Fruit fly (Drosophila melanogaster) whole organism, prepupa: ENCODE results near the gene CG9921.

Source experiments
- Blimp-1 ChIP-seq: fragments of 200-800 bp; sonication (Bioruptor generic); optimal IDR thresholded peaks from 3 replicates; lab custom pipeline; 2017; ENCODE audit warnings: missing biosample characterization, missing genetic modification characterization, mild to moderate bottlenecking, moderate library complexity, missing genetic modification reagents
- CG10631 ChIP-seq: fragments of 200-800 bp; sonication (Bioruptor generic); optimal IDR thresholded peaks from 2 replicates; lab custom pipeline; 2016; ENCODE audit warnings: missing biosample characterization, missing genetic modification characterization
- CG10669 ChIP-seq: fragments of 200-800 bp; sonication (Bioruptor generic); optimal IDR thresholded peaks from 3 replicates; lab custom pipeline; 2018; ENCODE audit warnings: missing biosample characterization, mild to moderate bottlenecking, missing genetic modification characterization, moderate library complexity
- CG11762 ChIP-seq: fragments of 200-800 bp; sonication (Bioruptor generic); optimal IDR thresholded peaks from 3 replicates; lab custom pipeline; 2016; ENCODE audit warnings: missing biosample characterization, missing genetic modification characterization; ENCODE audit not compliant: insufficient read depth
- CG1621 ChIP-seq: fragments of 200-800 bp; sonication (Bioruptor generic); optimal IDR thresholded peaks from 3 replicates; lab custom pipeline; 2018; ENCODE audit warnings: missing biosample characterization, mild to moderate bottlenecking, missing genetic modification characterization
- CG16779 ChIP-seq: fragments of 200-800 bp; sonication (Bioruptor generic); optimal IDR thresholded peaks from 3 replicates; lab custom pipeline; 2017; ENCODE audit warnings: missing biosample characterization, mild to moderate bottlenecking, missing genetic modification characterization
- CG31627 ChIP-seq: fragments of 200-800 bp; sonication (Bioruptor generic); optimal IDR thresholded peaks from 3 replicates; lab custom pipeline; 2016; ENCODE audit warnings: missing biosample characterization, missing genetic modification characterization
- CG32006 ChIP-seq: fragments of 200-800 bp; sonication (Bioruptor generic); optimal IDR thresholded peaks from 3 replicates; lab custom pipeline; 2017; ENCODE audit warnings: missing biosample characterization, mild to moderate bottlenecking, missing genetic modification characterization
- CG34406 ChIP-seq: fragments of 200-800 bp; sonication (Bioruptor generic); optimal IDR thresholded peaks from 3 replicates; lab custom pipeline; 2016; ENCODE audit warnings: missing biosample characterization, missing genetic modification characterization
- CG4318 ChIP-seq: fragments of 200-800 bp; sonication (Bioruptor generic); optimal IDR thresholded peaks from 3 replicates; lab custom pipeline; 2017; ENCODE audit warnings: missing biosample characterization, mild to moderate bottlenecking, missing genetic modification characterization
- CG6163 ChIP-seq: fragments of 200-800 bp; sonication (Bioruptor generic); IDR thresholded peaks from 3 replicates; pipeline ENCODE4 v1.3.6; 2022; ENCODE audit warnings: missing biosample characterization, missing genetic modification characterization
- CG6276 ChIP-seq: fragments of 200-800 bp; sonication (Bioruptor generic); optimal IDR thresholded peaks from 2 replicates; lab custom pipeline; 2017; ENCODE audit warnings: missing biosample characterization, mild to moderate bottlenecking, missing genetic modification characterization
- CG6808 ChIP-seq: fragments of 200-800 bp; sonication (Bioruptor generic); optimal IDR thresholded peaks from 3 replicates; lab custom pipeline; 2017; ENCODE audit warnings: missing biosample characterization, missing genetic modification characterization, mild to moderate bottlenecking, moderate library complexity, missing genetic modification reagents
- CG8319 ChIP-seq: fragments of 200-800 bp; sonication (Bioruptor generic); optimal IDR thresholded peaks from 3 replicates; lab custom pipeline; 2016; ENCODE audit warnings: missing biosample characterization, missing genetic modification characterization
- CG8632 ChIP-seq: fragments of 200-800 bp; sonication (Bioruptor generic); optimal IDR thresholded peaks from 3 replicates; lab custom pipeline; 2016; ENCODE audit warnings: missing biosample characterization, missing genetic modification characterization
- CG9139 ChIP-seq: fragments of 200-800 bp; sonication (Bioruptor generic); optimal IDR thresholded peaks from 3 replicates; lab custom pipeline; 2017; ENCODE audit warnings: missing biosample characterization, mild to moderate bottlenecking, missing genetic modification characterization
- Eip75B ChIP-seq: fragments of 200-800 bp; sonication (Bioruptor generic); optimal IDR thresholded peaks from 3 replicates; lab custom pipeline; 2016; ENCODE audit warnings: missing biosample characterization, missing genetic modification characterization
- Eip78C ChIP-seq: fragments of 200-800 bp; sonication (Bioruptor generic); peaks from one replicate; lab custom pipeline; 2016; ENCODE audit warnings: missing biosample characterization, missing genetic modification characterization
- Eip93F ChIP-seq: fragments of 200-800 bp; sonication (Bioruptor generic); optimal IDR thresholded peaks from 2 replicates; lab custom pipeline; 2016; ENCODE audit warnings: missing biosample characterization, mild to moderate bottlenecking, missing genetic modification characterization
- Ets21C ChIP-seq: fragments of 200-800 bp; sonication (Bioruptor generic); optimal IDR thresholded peaks from 3 replicates; lab custom pipeline; 2016; ENCODE audit warnings: missing biosample characterization, missing genetic modification characterization
- Ets96B ChIP-seq: fragments of 200-800 bp; optimal IDR thresholded peaks from 2 replicates; lab custom pipeline; 2019; ENCODE audit warnings: missing biosample characterization, mild to moderate bottlenecking, missing genetic modification characterization, moderate library complexity
- Gug ChIP-seq: fragments of 200-800 bp; sonication (Bioruptor generic); IDR thresholded peaks from 2 replicates; pipeline ENCODE4 v1.3.6; 2022; ENCODE audit warnings: missing biosample characterization, missing genetic modification characterization
- Hr39 ChIP-seq: fragments of 200-800 bp; sonication (Bioruptor generic); optimal IDR thresholded peaks from 2 replicates; lab custom pipeline; 2016; ENCODE audit warnings: missing biosample characterization, missing genetic modification characterization
- Lpt ChIP-seq: fragments of 200-800 bp; sonication (Bioruptor generic); optimal IDR thresholded peaks from 3 replicates; lab custom pipeline; 2016; ENCODE audit warnings: missing biosample characterization, missing genetic modification characterization
- Met ChIP-seq: fragments of 200-800 bp; sonication (Bioruptor generic); optimal IDR thresholded peaks from 3 replicates; lab custom pipeline; 2016; ENCODE audit warnings: missing biosample characterization, missing genetic modification characterization
- Smox ChIP-seq: fragments of 200-800 bp; sonication (Bioruptor generic); optimal IDR thresholded peaks from 3 replicates; lab custom pipeline; 2016; ENCODE audit warnings: missing biosample characterization, missing genetic modification characterization
- Sox102F ChIP-seq: fragments of 200-800 bp; sonication (Bioruptor generic); optimal IDR thresholded peaks from 2 replicates; lab custom pipeline; 2016; ENCODE audit warnings: missing biosample characterization, mild to moderate bottlenecking, missing genetic modification characterization
- Sox14 ChIP-seq: fragments of 200-800 bp; sonication (Bioruptor generic); optimal IDR thresholded peaks from 3 replicates; lab custom pipeline; 2016; ENCODE audit warnings: missing biosample characterization, missing genetic modification characterization
- Sox15 ChIP-seq: fragments of 200-800 bp; sonication (Bioruptor generic); optimal IDR thresholded peaks from 3 replicates; lab custom pipeline; 2016; ENCODE audit warnings: missing biosample characterization, missing genetic modification characterization
- acj6 ChIP-seq: fragments of 200-800 bp; sonication (Bioruptor generic); optimal IDR thresholded peaks from 3 replicates; lab custom pipeline; 2016; ENCODE audit warnings: missing biosample characterization, missing genetic modification characterization
- cyc ChIP-seq: fragments of 200-800 bp; sonication (Bioruptor generic); optimal IDR thresholded peaks from 3 replicates; lab custom pipeline; 2016; ENCODE audit warnings: missing biosample characterization, missing genetic modification characterization
- dac ChIP-seq: fragments of 200-800 bp; sonication (Bioruptor generic); optimal IDR thresholded peaks from 2 replicates; lab custom pipeline; 2017; ENCODE audit warnings: missing biosample characterization, mild to moderate bottlenecking, missing genetic modification characterization
- dsx ChIP-seq: fragments of 200-800 bp; optimal IDR thresholded peaks from 3 replicates; lab custom pipeline; 2019; ENCODE audit warnings: missing biosample characterization, mild to moderate bottlenecking, missing genetic modification characterization, moderate library complexity; ENCODE audit not compliant: poor library complexity, severe bottlenecking
- esn ChIP-seq: fragments of 200-800 bp; sonication (Bioruptor generic); optimal IDR thresholded peaks from 2 replicates; lab custom pipeline; 2016; ENCODE audit warnings: missing biosample characterization, mild to moderate bottlenecking, missing genetic modification characterization, moderate library complexity
- fd59A ChIP-seq: fragments of 200-800 bp; sonication (Bioruptor generic); optimal IDR thresholded peaks from 2 replicates; lab custom pipeline; 2017; ENCODE audit warnings: missing biosample characterization, mild to moderate bottlenecking, missing genetic modification characterization, missing genetic modification reagents
- fkh ChIP-seq: fragments of 200-800 bp; sonication (Bioruptor generic); optimal IDR thresholded peaks from 3 replicates; lab custom pipeline; 2017; ENCODE audit warnings: missing biosample characterization, mild to moderate bottlenecking, missing genetic modification characterization, moderate library complexity
- lz ChIP-seq: fragments of 200-800 bp; sonication (Bioruptor generic); optimal IDR thresholded peaks from 3 replicates; lab custom pipeline; 2016; ENCODE audit warnings: missing biosample characterization, missing genetic modification characterization
- net ChIP-seq: fragments of 200-800 bp; sonication (Bioruptor generic); optimal IDR thresholded peaks from 3 replicates; lab custom pipeline; 2016; ENCODE audit warnings: missing biosample characterization, missing genetic modification characterization
- pdm3 ChIP-seq: fragments of 200-800 bp; sonication (Bioruptor generic); optimal IDR thresholded peaks from 3 replicates; lab custom pipeline; 2016; ENCODE audit warnings: missing biosample characterization, missing genetic modification characterization
- spab ChIP-seq: fragments of 200-800 bp; sonication (Bioruptor generic); optimal IDR thresholded peaks from 2 replicates; lab custom pipeline; 2017; ENCODE audit warnings: missing biosample characterization, mild to moderate bottlenecking, missing genetic modification characterization, missing genetic modification reagents
- ss ChIP-seq, 2 experiments: fragments of 200-800 bp; sonication (Bioruptor generic); optimal IDR thresholded peaks; 2 replicates in 1 of 2; 3 replicates in 1 of 2; lab custom pipeline; 2017 to 2018; ENCODE audit warnings: mild to moderate bottlenecking in 2 of 2, missing biosample characterization in 2 of 2, missing genetic modification characterization in 2 of 2, moderate library complexity in 1 of 2
- svp ChIP-seq: fragments of 200-800 bp; sonication (Bioruptor generic); peaks from one replicate; lab custom pipeline; 2016; ENCODE audit warnings: missing biosample characterization, missing genetic modification characterization
- topi ChIP-seq: fragments of 200-800 bp; sonication (Bioruptor generic); optimal IDR thresholded peaks from 3 replicates; lab custom pipeline; 2016; ENCODE audit warnings: missing biosample characterization, missing genetic modification characterization
- vri ChIP-seq: fragments of 200-800 bp; sonication (Bioruptor generic); optimal IDR thresholded peaks from 3 replicates; lab custom pipeline; 2016; ENCODE audit warnings: missing biosample characterization, mild to moderate bottlenecking, missing genetic modification characterization

The CG9921 gene

DNA sequence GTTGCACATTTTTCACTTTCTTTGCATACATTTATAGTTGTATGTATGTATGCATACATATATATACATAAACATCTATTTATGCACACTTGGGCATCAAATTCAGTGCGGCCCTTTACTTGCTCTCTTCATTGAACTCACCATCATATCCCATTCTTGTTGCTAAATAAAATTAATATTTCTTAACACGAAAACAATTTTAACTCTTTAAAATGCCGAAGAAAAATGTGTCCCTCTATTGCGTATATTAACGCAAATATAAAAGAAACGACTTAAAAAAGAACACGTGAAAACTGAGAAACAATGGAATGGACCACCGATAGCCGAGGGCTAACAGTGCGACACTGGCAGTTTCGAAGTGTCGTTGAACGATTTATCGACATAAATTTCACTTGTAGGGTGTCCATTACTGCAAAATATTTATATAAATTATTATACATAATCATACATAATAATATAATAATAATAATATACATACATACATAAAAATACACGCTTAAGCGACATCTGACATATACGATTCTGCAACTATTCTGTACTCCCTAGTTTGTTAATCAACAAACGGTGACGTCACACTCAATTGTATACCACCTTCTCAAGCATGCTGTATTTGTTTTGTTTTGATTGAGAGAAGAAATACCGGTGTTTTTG lies 25.4 kb upstream of the CG9921 start, which contains the start of the genes U2af50 and PIG-Q (continued):
- TF ChIP-seq CG9139 (peak; percentile 86), CG1621 (tag; lab: Kevin White, UChicago) (peak; percentile 82), vri (peak; percentile 62), CG4318 (GFP tag; lab: Kevin White, UChicago) (peak; percentile 85), pdm3 (GFP tag; lab: Kevin White, UChicago) (peak; percentile 81), Lpt (GFP tag; lab: Kevin White, UChicago) (peak; percentile 84), Eip78C (GFP tag; lab: Kevin White, UChicago) (peak; percentile 92), Smox (GFP tag; lab: Kevin White, UChicago) (no peak), Met (GFP tag; lab: Kevin White, UChicago) (peak; percentile 80)

DNA sequence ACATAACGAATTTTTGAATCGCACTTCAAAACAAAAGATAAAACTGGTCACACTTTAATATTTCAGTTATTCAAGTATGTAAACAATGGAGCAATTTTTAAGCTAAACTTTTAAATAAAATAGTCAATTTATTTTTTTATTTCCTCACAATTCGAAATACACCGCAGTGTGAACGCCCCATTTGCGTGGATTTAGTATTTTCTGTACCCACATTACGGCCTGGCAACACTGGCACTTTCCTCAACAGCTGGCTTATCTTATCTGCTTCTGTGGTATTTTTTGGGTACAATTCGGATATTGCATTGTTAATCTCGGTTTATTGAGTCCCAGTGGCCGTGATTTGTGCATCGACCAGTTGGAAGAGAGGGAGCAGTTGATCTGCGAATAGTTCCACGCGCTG lies 16.7 kb upstream of the CG9921 start, which contains the start of gene sl:
Gene sl (plus strand): TSS at position 254 of the 400 bp plus-strand sequence.
- TF ChIP-seq CG31627 (GFP tag; lab: Kevin White, UChicago) = peak; percentile 12
- no peak for TF ChIP-seq Ets96B (tag; lab: Kevin White, UChicago)
- TF ChIP-seq, all 60 proteins: peak for 1

DNA sequence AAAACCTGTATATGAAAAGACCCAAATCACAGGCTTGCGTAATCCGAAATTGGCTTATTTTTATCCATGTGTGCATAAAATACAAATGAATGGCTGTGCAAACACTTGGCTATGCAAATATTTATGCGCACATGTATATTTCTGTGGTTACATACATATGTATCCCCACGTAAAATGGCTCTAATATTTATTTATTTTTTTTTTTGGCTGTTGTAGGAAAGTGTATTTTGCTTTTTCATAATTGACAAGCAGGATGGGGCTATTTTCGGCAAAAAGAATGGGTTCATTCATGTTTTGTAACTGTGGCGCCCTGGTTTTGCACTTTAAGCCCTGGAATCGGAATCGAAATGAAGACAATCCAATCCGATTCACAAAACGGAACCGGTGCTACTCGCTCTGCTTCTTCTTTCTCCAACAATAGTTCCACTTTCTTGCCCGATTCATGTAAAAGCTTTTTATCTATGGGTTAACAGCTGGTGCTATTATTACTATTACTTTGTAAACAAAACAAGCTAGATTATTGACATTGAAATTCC lies 1.8 kb upstream of the CG9921 start:
- TF ChIP-seq Sox102F (GFP tag; lab: Kevin White, UChicago) (peak; percentile 80), Eip93F (GFP tag; lab: Kevin White, UChicago) (peak; percentile 20), fkh (GFP tag; lab: Kevin White, UChicago) (peak; percentile 59), Met (GFP tag; lab: Kevin White, UChicago) (peak; percentile 79), Hr39 (peak; percentile 76), CG6163 (peak; percentile 86), dsx (GFP tag; lab: Kevin White, UChicago) (peak; percentile 62), cyc (GFP tag; lab: Kevin White, UChicago) (peak; percentile 71), CG16779 (tag; lab: Kevin White, UChicago) (peak; percentile 51), CG8319 (GFP tag; lab: Kevin White, UChicago) (peak; percentile 62), Eip78C (GFP tag; lab: Kevin White, UChicago) (peak; percentile 91), spab (GFP tag; lab: Kevin White, UChicago) (peak; percentile 31), CG11762 (GFP tag; lab: Kevin White, UChicago) (peak; percentile 80), Ets21C (GFP tag; lab: Kevin White, UChicago) (peak; percentile 70), vri (peak; percentile 67), CG1621 (tag; lab: Kevin White, UChicago) (no peak), CG34406 (GFP tag; lab: Kevin White, UChicago) (peak; percentile 71), CG6808 (GFP tag; lab: Kevin White, UChicago) (peak; percentile 39), Blimp-1 (no peak), CG10631 (GFP tag; lab: Kevin White, UChicago) (peak; percentile 70), CG32006 (GFP tag; lab: Kevin White, UChicago) (peak; percentile 81), CG10669 (GFP tag; lab: Kevin White, UChicago) (peak; percentile 67), Smox (GFP tag; lab: Kevin White, UChicago) (peak; percentile 73), CG8632 (GFP tag; lab: Kevin White, UChicago) (peak; percentile 76), acj6 (peak; percentile 82), pdm3 (GFP tag; lab: Kevin White, UChicago) (peak; percentile 84), fd59A (GFP tag; lab: Kevin White, UChicago) (peak; percentile 35), ss (GFP tag; optimal IDR thresholded peaks at IDR 0.05; lab: Kevin White, UChicago) (peak; percentile 25 to 62), Sox14 (GFP tag; lab: Kevin White, UChicago) (peak; percentile 79), svp (GFP tag; lab: Kevin White, UChicago) (peak; percentile 86), Gug (peak; percentile 78), Lpt (GFP tag; lab: Kevin White, UChicago) (peak; percentile 69), lz (GFP tag; lab: Kevin White, UChicago) (peak; percentile 77), esn (GFP tag; lab: Kevin White, UChicago) (peak; percentile 80), topi (GFP tag; lab: Kevin White, UChicago) (peak; percentile 75), Eip75B (GFP tag; lab: Kevin White, UChicago) (peak; percentile 76), dac (GFP tag; lab: Kevin White, UChicago) (peak; percentile 69), net (GFP tag; lab: Kevin White, UChicago) (peak; percentile 84), Ets96B (tag; lab: Kevin White, UChicago) (peak; percentile 48), Sox15 (GFP tag; lab: Kevin White, UChicago) (peak; percentile 64), CG6276 (GFP tag; lab: Kevin White, UChicago) (no peak)
